Fruit fly (Drosophila melanogaster): Measurements from ENCODE around the gene Ddx1.

Gene Ddx1

dm6 chr3L:22262797-22263423 lies at the start of gene Ddx1, which contains the start of gene Rich (continued):
- TF ChIP-seq shn (GFP tag; optimal IDR thresholded peaks at IDR 0.05) = peak; percentile 43
- TF ChIP-seq TFAM (GFP tag; optimal IDR thresholded peaks at IDR 0.05) = no peak
- TF ChIP-seq CG8944 (GFP tag; optimal IDR thresholded peaks at IDR 0.05) = peak; percentile 22
- TF ChIP-seq Lhr (GFP tag; optimal IDR thresholded peaks at IDR 0.05) = peak; percentile 56
- TF ChIP-seq CG6813 (GFP tag; optimal IDR thresholded peaks at IDR 0.05) = no peak
- no peak for TF ChIP-seq al (GFP tag; IDR thresholded peaks at IDR 0.05)
- TF ChIP-seq BtbVII (GFP tag; optimal IDR thresholded peaks at IDR 0.05) = peak; percentile 41
- no peak for TF ChIP-seq fru (optimal IDR thresholded peaks at IDR 0.05)
- no peak for TF ChIP-seq H2.0 (GFP tag; IDR thresholded peaks at IDR 0.05)
- peak in 1 of 2 experiments; percentile 39 for TF ChIP-seq bsh (GFP tag; optimal IDR thresholded peaks at IDR 0.05)
- TF ChIP-seq vvl (GFP tag; IDR thresholded peaks at IDR 0.05) = no peak; the same call in 1 of the 2 replicates
- TF ChIP-seq chn (GFP tag; optimal IDR thresholded peaks at IDR 0.05) = peak; percentile 38
- TF ChIP-seq CG11560 (tag; IDR thresholded peaks at IDR 0.05) = no peak
- TF ChIP-seq gcm (GFP tag; optimal IDR thresholded peaks at IDR 0.05) = no peak
- TF ChIP-seq Fer2 (tag; optimal IDR thresholded peaks at IDR 0.05) = no peak
- TF ChIP-seq CG6791 (GFP tag; IDR thresholded peaks at IDR 0.05; ENCODE audit: partially characterized antibody) = peak; percentile 48; the same call in 1 of the 3 replicates
- peak; percentile 65 for TF ChIP-seq CG3847 (GFP tag; IDR thresholded peaks at IDR 0.05)
- peak; percentile 45 for TF ChIP-seq CG3995 (GFP tag; optimal IDR thresholded peaks at IDR 0.05)
- peak; percentile 43 for TF ChIP-seq CG9817 (tag; optimal IDR thresholded peaks at IDR 0.05)
- no peak for TF ChIP-seq br (optimal IDR thresholded peaks at IDR 0.05)
- TF ChIP-seq sens (GFP tag) = peak; percentile 86
- TF ChIP-seq CG31441 (GFP tag; IDR thresholded peaks at IDR 0.05) = peak; percentile 60; the same call in 1 of the 2 replicates
- no peak for TF ChIP-seq jigr1 (GFP tag; IDR thresholded peaks at IDR 0.05)
- no peak for TF ChIP-seq hb (GFP tag; IDR thresholded peaks at IDR 0.05; ENCODE audit: partially characterized antibody)
- no peak for TF ChIP-seq disco-r (GFP tag; optimal IDR thresholded peaks at IDR 0.05)
- TF ChIP-seq gfzf (GFP tag; optimal IDR thresholded peaks at IDR 0.05) = no peak
- TF ChIP-seq insv (GFP tag; optimal IDR thresholded peaks at IDR 0.05) = peak in 1 of 2 experiments; percentile 26
- TF ChIP-seq inv (GFP tag; IDR thresholded peaks at IDR 0.05; ENCODE audit: partially characterized antibody) = no peak
- TF ChIP-seq bcd (GFP tag; optimal IDR thresholded peaks at IDR 0.05) = peak; percentile 62
- TF ChIP-seq Antp (GFP tag; optimal IDR thresholded peaks at IDR 0.05) = peak; percentile 36
- no peak for TF ChIP-seq Doc3 (GFP tag; IDR thresholded peaks at IDR 0.05; ENCODE audit: partially characterized antibody)
- no peak for TF ChIP-seq Gsc (GFP tag; IDR thresholded peaks at IDR 0.05)
- peak; percentile 76 for TF ChIP-seq CG30403 (GFP tag; optimal IDR thresholded peaks at IDR 0.05)
- TF ChIP-seq usp (GFP tag; optimal IDR thresholded peaks at IDR 0.05) = no peak
- TF ChIP-seq CG3065 (GFP tag; optimal IDR thresholded peaks at IDR 0.05) = peak; percentile 35
- peak in 1 of 2 experiments; percentile 36 for TF ChIP-seq Pdp1 (GFP tag; optimal IDR thresholded peaks at IDR 0.05)
- peak; percentile 28 for TF ChIP-seq Chrac-16 (GFP tag; optimal IDR thresholded peaks at IDR 0.05)
- peak; percentile 3 for TF ChIP-seq CG4328 (GFP tag; optimal IDR thresholded peaks at IDR 0.05)
- TF ChIP-seq CG17568 (GFP tag; optimal IDR thresholded peaks at IDR 0.05) = no peak
- TF ChIP-seq CG6272 (GFP tag; IDR thresholded peaks at IDR 0.05) = no peak
- TF ChIP-seq CG10274 (GFP tag; optimal IDR thresholded peaks at IDR 0.05) = no peak
- peak; percentile 64 for TF ChIP-seq Abd-B (GFP tag; optimal IDR thresholded peaks at IDR 0.05)
- TF ChIP-seq pum (GFP tag; optimal IDR thresholded peaks at IDR 0.05) = peak; percentile 19
- TF ChIP-seq Lim3 (GFP tag; IDR thresholded peaks at IDR 0.05) = no peak
- no peak for TF ChIP-seq Asciz (GFP tag; optimal IDR thresholded peaks at IDR 0.05)
- TF ChIP-seq btn (GFP tag; optimal IDR thresholded peaks at IDR 0.05) = no peak
- peak; percentile 44 for TF ChIP-seq gcm2 (GFP tag; optimal IDR thresholded peaks at IDR 0.05)
- peak; percentile 15; the same call in 1 of the 2 replicates for TF ChIP-seq CG10366 (GFP tag; IDR thresholded peaks at IDR 0.05)
- no peak for TF ChIP-seq CG33213 (GFP tag; optimal IDR thresholded peaks at IDR 0.05)
- TF ChIP-seq CG42726 (GFP tag; IDR thresholded peaks at IDR 0.05; ENCODE audit: partially characterized antibody) = no peak
- 0 out of 2 replicates have a peak, but pooled peaks have one; percentile 13 for TF ChIP-seq CG32772 (GFP tag; IDR thresholded peaks at IDR 0.05)
